Fruit fly (Drosophila melanogaster) whole organism, embryonic: ENCODE measurements around the gene CG6126.

Experiments
- Asciz ChIP-seq: fragments of 200-800 bp; sonication (Bioruptor generic); optimal IDR thresholded peaks from 2 replicates; lab custom pipeline; 2017; ENCODE audit warnings: missing biosample characterization, mild to moderate bottlenecking, missing genetic modification characterization, missing genetic modification reagents
- Atf3 ChIP-seq: fragments of 200-800 bp; sonication (Bioruptor generic); optimal IDR thresholded peaks from 3 replicates; lab custom pipeline; 2016; ENCODE audit warnings: missing biosample characterization, missing genetic modification characterization
- Awh ChIP-seq: fragments of 200-800 bp; sonication (Bioruptor generic); IDR thresholded peaks from 2 replicates; pipeline ENCODE4, ENCODE4 v1.3.6; 2022; ENCODE audit warnings: missing biosample characterization, missing genetic modification characterization
- CG10321 ChIP-seq: fragments of 200-800 bp; sonication (Bioruptor generic); IDR thresholded peaks from 2 replicates; pipeline ENCODE4 v1.3.6; 2022; ENCODE audit warnings: missing biosample characterization, missing genetic modification characterization
- CG11398 ChIP-seq: fragments of 200-800 bp; sonication (Bioruptor generic); optimal IDR thresholded peaks from 2 replicates; lab custom pipeline; 2016; ENCODE audit warnings: missing biosample characterization, missing genetic modification characterization
- CG12219 ChIP-seq: fragments of 200-800 bp; sonication (Bioruptor generic); optimal IDR thresholded peaks from 3 replicates; lab custom pipeline; 2018; ENCODE audit warnings: missing biosample characterization, mild to moderate bottlenecking, missing genetic modification characterization
- CG13775 ChIP-seq: fragments of 200-800 bp; sonication (Bioruptor generic); optimal IDR thresholded peaks from 3 replicates; lab custom pipeline; 2017; ENCODE audit warnings: missing biosample characterization, mild to moderate bottlenecking, missing genetic modification characterization
- CG15514 ChIP-seq: fragments of 200-800 bp; sonication (Bioruptor generic); optimal IDR thresholded peaks from 3 replicates; lab custom pipeline; 2017; ENCODE audit warnings: missing biosample characterization, missing genetic modification characterization, mild to moderate bottlenecking, moderate library complexity, missing genetic modification reagents
- CG17328 ChIP-seq: fragments of 200-800 bp; sonication (Bioruptor generic); IDR thresholded peaks from 2 replicates; pipeline ENCODE4 v1.3.6; 2022; ENCODE audit warnings: missing biosample characterization, missing genetic modification characterization
- CG17385 ChIP-seq: fragments of 200-800 bp; sonication (Bioruptor generic); optimal IDR thresholded peaks from 3 replicates; lab custom pipeline; 2018; ENCODE audit warnings: missing biosample characterization, mild to moderate bottlenecking, missing genetic modification characterization
- CG1832 ChIP-seq: fragments of 200-800 bp; sonication (Bioruptor generic); optimal IDR thresholded peaks from 2 replicates; lab custom pipeline; 2017; ENCODE audit warnings: missing biosample characterization, mild to moderate bottlenecking, missing genetic modification characterization, inconsistent platforms
- CG3163 ChIP-seq: fragments of 200-800 bp; sonication (Bioruptor generic); optimal IDR thresholded peaks from 3 replicates; lab custom pipeline; 2016; ENCODE audit warnings: missing biosample characterization, missing genetic modification characterization
- CG3407 ChIP-seq: fragments of 200-800 bp; sonication (Bioruptor generic); optimal IDR thresholded peaks from 2 replicates; lab custom pipeline; 2018; ENCODE audit warnings: missing biosample characterization, mild to moderate bottlenecking, missing genetic modification characterization
- CG4424 ChIP-seq: fragments of 200-800 bp; sonication (Bioruptor generic); optimal IDR thresholded peaks from 3 replicates; lab custom pipeline; 2016; ENCODE audit warnings: missing biosample characterization, missing genetic modification characterization
- CG4854 ChIP-seq: fragments of 200-800 bp; sonication (Bioruptor generic); optimal IDR thresholded peaks from 2 replicates; lab custom pipeline; 2016; ENCODE audit warnings: missing biosample characterization, missing genetic modification characterization, inconsistent platforms
- CG7271 ChIP-seq: fragments of 200-800 bp; sonication (Bioruptor generic); optimal IDR thresholded peaks from 2 replicates; lab custom pipeline; 2018; ENCODE audit warnings: missing biosample characterization, mild to moderate bottlenecking, missing genetic modification characterization, moderate library complexity
- CG7786 ChIP-seq: fragments of 200-800 bp; sonication (Bioruptor generic); optimal IDR thresholded peaks from 2 replicates; lab custom pipeline; 2016; ENCODE audit warnings: missing biosample characterization, missing genetic modification characterization
- CG8290 ChIP-seq, 3 experiments: fragments of 200-800 bp; sonication (Bioruptor generic); optimal IDR thresholded peaks; 2 replicates each; lab custom pipeline; 2016 to 2019; ENCODE audit warnings: missing biosample characterization in 3 of 3, missing genetic modification characterization in 3 of 3, mild to moderate bottlenecking in 2 of 3, moderate library complexity in 1 of 3
- CG8765 ChIP-seq: fragments of 200-800 bp; sonication (Bioruptor generic); IDR thresholded peaks from 2 replicates; pipeline ENCODE4 v1.3.6; 2022; ENCODE audit warnings: missing biosample characterization, missing genetic modification characterization
- Ets97D ChIP-seq: fragments of 200-800 bp; sonication (Bioruptor generic); optimal IDR thresholded peaks from 3 replicates; lab custom pipeline; 2016; ENCODE audit warnings: missing biosample characterization, missing genetic modification characterization
- H15 ChIP-seq: fragments of 200-800 bp; sonication (Bioruptor generic); IDR thresholded peaks from 3 replicates; pipeline ENCODE4 v1.3.6; 2022; ENCODE audit warnings: missing biosample characterization, missing genetic modification characterization
- Hand ChIP-seq: fragments of 200-800 bp; sonication (Bioruptor generic); optimal IDR thresholded peaks from 2 replicates; lab custom pipeline; 2017; ENCODE audit warnings: mild to moderate bottlenecking, missing biosample characterization, missing genetic modification reagents, missing genetic modification characterization
- Hr39 ChIP-seq: fragments of >200 bp; optimal IDR thresholded peaks from 2 replicates; lab custom pipeline; 2017
- Kr ChIP-seq: fragments of 200-800 bp; sonication (Bioruptor generic); optimal IDR thresholded peaks from 2 replicates; lab custom pipeline; 2017; ENCODE audit warnings: missing biosample characterization, mild to moderate bottlenecking, missing genetic modification characterization
- Lhr ChIP-seq: fragments of 200-800 bp; sonication (Bioruptor generic); optimal IDR thresholded peaks from 3 replicates; lab custom pipeline; 2017; ENCODE audit warnings: mild to moderate bottlenecking, missing biosample characterization, missing genetic modification reagents, missing genetic modification characterization
- Trl ChIP-seq, 3 experiments: fragments of >200 bp in 2 of 3; fragments of 200-800 bp in 1 of 3; sonication (Bioruptor generic) in 1 of 3; optimal IDR thresholded peaks; 2 replicates in 1 of 3; 3 replicates in 2 of 3; lab custom pipeline; 2016 to 2017; ENCODE audit warnings: missing biosample characterization in 1 of 3, missing genetic modification characterization in 1 of 3
- ara ChIP-seq: fragments of 200-800 bp; sonication (Bioruptor generic); IDR thresholded peaks from 2 replicates; pipeline ENCODE4 v1.3.6; 2022; ENCODE audit warnings: missing biosample characterization, missing genetic modification characterization
- az2 ChIP-seq: fragments of 200-800 bp; sonication (Bioruptor generic); optimal IDR thresholded peaks from 3 replicates; lab custom pipeline; 2016; ENCODE audit warnings: missing biosample characterization, missing genetic modification characterization
- chm ChIP-seq: fragments of 200-800 bp; sonication (Bioruptor generic); IDR thresholded peaks from 2 replicates; pipeline ENCODE4 v1.3.6; 2022; ENCODE audit warnings: missing biosample characterization, missing genetic modification characterization
- danr ChIP-seq: fragments of 200-800 bp; sonication (Bioruptor generic); IDR thresholded peaks from 2 replicates; pipeline ENCODE4 v1.3.6; 2022; ENCODE audit warnings: missing biosample characterization, missing genetic modification characterization
- dati ChIP-seq: fragments of 200-800 bp; sonication (Bioruptor generic); IDR thresholded peaks from 2 replicates; pipeline ENCODE4 v1.3.6; 2022; ENCODE audit warnings: missing biosample characterization, missing genetic modification characterization
- disco-r ChIP-seq: fragments of 200-800 bp; sonication (Bioruptor generic); optimal IDR thresholded peaks from 2 replicates; lab custom pipeline; 2016; ENCODE audit warnings: missing biosample characterization, missing genetic modification characterization
- fd64A ChIP-seq: fragments of 200-800 bp; sonication (Bioruptor generic); optimal IDR thresholded peaks from 3 replicates; lab custom pipeline; 2018; ENCODE audit warnings: missing biosample characterization, mild to moderate bottlenecking, missing genetic modification characterization
- ftz-f1 ChIP-seq: fragments of 200-800 bp; sonication (Bioruptor generic); optimal IDR thresholded peaks from 2 replicates; lab custom pipeline; 2016; ENCODE audit warnings: missing biosample characterization, missing genetic modification characterization
- gce ChIP-seq: fragments of 200-800 bp; sonication (Bioruptor generic); IDR thresholded peaks from 3 replicates; pipeline ENCODE4 v1.3.6; 2022; ENCODE audit warnings: missing biosample characterization, missing genetic modification characterization
- gro ChIP-seq: fragments of 200-800 bp; sonication (Bioruptor generic); optimal IDR thresholded peaks from 2 replicates; lab custom pipeline; 2016; ENCODE audit warnings: missing biosample characterization, missing genetic modification characterization
- gt ChIP-seq: fragments of 200-800 bp; sonication (Bioruptor generic); IDR thresholded peaks from 2 replicates; pipeline ENCODE4 v1.3.6; 2022; ENCODE audit warnings: missing biosample characterization, missing genetic modification characterization
- jigr1 ChIP-seq: fragments of 200-800 bp; sonication (Bioruptor generic); IDR thresholded peaks from 3 replicates; pipeline ENCODE4 v1.3.6; 2022; ENCODE audit warnings: missing biosample characterization, missing genetic modification characterization
- jumu ChIP-seq: fragments of 200-800 bp; sonication (Bioruptor generic); optimal IDR thresholded peaks from 3 replicates; lab custom pipeline; 2016; ENCODE audit warnings: missing biosample characterization, missing genetic modification characterization
- lov ChIP-seq, 2 experiments: fragments of 200-800 bp in 1 of 2; fragments of >200 bp in 1 of 2; sonication (Bioruptor generic) in 1 of 2; IDR thresholded peaks in 1 of 2; optimal IDR thresholded peaks in 1 of 2; 2 replicates in 1 of 2; 3 replicates in 1 of 2; pipeline versions ENCODE4 v1.3.6 to Lab custom; 2017 to 2022; ENCODE audit warnings: missing biosample characterization in 1 of 2, missing genetic modification characterization in 1 of 2
- nerfin-2 ChIP-seq: fragments of 200-800 bp; sonication (Bioruptor generic); IDR thresholded peaks from 2 replicates; pipeline ENCODE4 v1.3.6; 2022; ENCODE audit warnings: missing biosample characterization, missing genetic modification characterization; ENCODE audit not compliant: partially characterized antibody
- onecut ChIP-seq: fragments of 200-800 bp; sonication (Bioruptor generic); IDR thresholded peaks from 2 replicates; pipeline ENCODE4 v1.3.6; 2022; ENCODE audit warnings: missing biosample characterization, missing genetic modification characterization
- peb ChIP-seq: fragments of 200-800 bp; sonication (Bioruptor generic); IDR thresholded peaks from 2 replicates; pipeline ENCODE4 v1.3.6; 2022; ENCODE audit warnings: missing biosample characterization, missing genetic modification characterization
- row ChIP-seq: fragments of 200-800 bp; sonication (Bioruptor generic); IDR thresholded peaks from 3 replicates; pipeline ENCODE4 v1.3.6; 2022; ENCODE audit warnings: missing biosample characterization, missing genetic modification characterization
- run ChIP-seq: fragments of 200-800 bp; sonication (Bioruptor generic); optimal IDR thresholded peaks from 3 replicates; lab custom pipeline; 2018; ENCODE audit warnings: missing biosample characterization, mild to moderate bottlenecking, missing genetic modification characterization
- sc ChIP-seq, 3 experiments: fragments of >200 bp in 2 of 3; fragments of 200-800 bp in 1 of 3; sonication (Bioruptor generic) in 1 of 3; optimal IDR thresholded peaks; 2 replicates in 2 of 3; 3 replicates in 1 of 3; lab custom pipeline; 2017; ENCODE audit warnings: mild to moderate bottlenecking in 1 of 3, missing biosample characterization in 1 of 3, missing genetic modification characterization in 1 of 3, missing genetic modification reagents in 1 of 3
- schlank ChIP-seq: fragments of 200-800 bp; sonication (Bioruptor generic); optimal IDR thresholded peaks from 2 replicates; lab custom pipeline; 2018; ENCODE audit warnings: missing biosample characterization, mild to moderate bottlenecking, missing genetic modification characterization
- sens ChIP-seq: fragments of 200-800 bp; sonication (Bioruptor generic); peaks from one replicate; lab custom pipeline; 2016; ENCODE audit warnings: missing biosample characterization, missing genetic modification characterization

The CG6126 gene

dm6 chr3R:16249829-16250814 lies 47.2 kb upstream of the CG6126 start (continued):
- TF ChIP-seq jigr1 (GFP tag; lab: Robert Waterston, UW) (no peak), Kr (GFP tag; lab: Kevin White, UChicago) (peak; percentile 68), gro (GFP tag; lab: Kevin White, UChicago) (peak; percentile 22), CG15514 (GFP tag; lab: Kevin White, UChicago) (peak; percentile 96), Asciz (GFP tag; lab: Kevin White, UChicago) (peak; percentile 20), CG7271 (tag; lab: Kevin White, UChicago) (no peak), CG17328 (GFP tag; lab: Robert Waterston, UW) (no peak), az2 (GFP tag; lab: Kevin White, UChicago) (no peak), Trl (optimal IDR thresholded peaks at IDR 0.05; lab: Kevin White, UChicago) (peak; percentile 88 to 92), Trl (GFP tag; optimal IDR thresholded peaks at IDR 0.05; lab: Kevin White, UChicago) (peak; percentile 11), CG12219 (GFP tag; lab: Kevin White, UChicago) (peak; percentile 6), row (no peak), peb (GFP tag; lab: Robert Waterston, UW) (no peak), H15 (GFP tag; lab: Robert Waterston, UW) (no peak), dati (no peak), CG8765 (no peak), lov (optimal IDR thresholded peaks at IDR 0.05; lab: Kevin White, UChicago) (no peak), lov (GFP tag; IDR thresholded peaks at IDR 0.05; lab: Robert Waterston, UW) (no peak), onecut (GFP tag; lab: Robert Waterston, UW) (peak; percentile 31), CG7786 (peak; percentile 13), Hand (GFP tag; lab: Kevin White, UChicago) (peak; percentile 55), sc (optimal IDR thresholded peaks at IDR 0.05; lab: Kevin White, UChicago) (no peak), sc (GFP tag; optimal IDR thresholded peaks at IDR 0.05; lab: Kevin White, UChicago) (no peak), run (tag; lab: Kevin White, UChicago) (no peak), Awh (GFP tag; lab: Robert Waterston, UW) (no peak), CG17385 (GFP tag; lab: Kevin White, UChicago) (peak; percentile 99), Lhr (GFP tag; lab: Kevin White, UChicago) (no peak), CG13775 (GFP tag; lab: Kevin White, UChicago) (peak; percentile 20), sens (GFP tag; lab: Kevin White, UChicago) (peak; percentile 92), CG3163 (GFP tag; lab: Kevin White, UChicago) (peak; percentile 81), jumu (GFP tag; lab: Kevin White, UChicago) (peak; percentile 2), danr (no peak), CG8290 (GFP tag; optimal IDR thresholded peaks at IDR 0.05; lab: Kevin White, UChicago) (no peak), CG8290 (tag; optimal IDR thresholded peaks at IDR 0.05; lab: Kevin White, UChicago) (peak in 1 of 2 experiments; percentile 87), CG10321 (GFP tag; lab: Robert Waterston, UW) (no peak), gce (GFP tag; lab: Robert Waterston, UW) (no peak), Ets97D (GFP tag; lab: Kevin White, UChicago) (peak; percentile 15), Hr39 (lab: Kevin White, UChicago) (no peak), fd64A (peak; percentile 22), gt (GFP tag; lab: Robert Waterston, UW) (no peak), chm (GFP tag; lab: Robert Waterston, UW) (no peak), disco-r (GFP tag; lab: Kevin White, UChicago) (no peak), ftz-f1 (GFP tag; lab: Kevin White, UChicago) (peak; percentile 86), CG4424 (no peak), ara (GFP tag; lab: Robert Waterston, UW) (no peak), CG3407 (GFP tag; lab: Kevin White, UChicago) (no peak), CG11398 (GFP tag; lab: Kevin White, UChicago) (peak; percentile 7), schlank (tag; lab: Kevin White, UChicago) (peak; percentile 27), CG1832 (GFP tag; lab: Kevin White, UChicago) (peak; percentile 66), nerfin-2 (GFP tag; lab: Robert Waterston, UW) (no peak), CG4854 (GFP tag; lab: Kevin White, UChicago) (no peak), Atf3 (GFP tag; lab: Kevin White, UChicago) (no peak)
